Worm (Caenorhabditis elegans) whole organism, L4/young adult: Measurements from ENCODE around the gene lfi-1.

Experiments
- W03F9.2 ChIP-seq: fragments of 150-350 bp; optimal IDR thresholded peaks from 2 replicates; lab custom pipeline; 2014; ENCODE audit warnings: missing biosample characterization, missing genetic modification characterization
- dao-5 ChIP-seq: sonication (generic microtip); optimal IDR thresholded peaks from 2 replicates; lab custom pipeline; 2016; ENCODE audit warnings: missing genotype, missing genetic modification characterization, moderate library complexity, missing compliant biosample characterization
- him-1 ChIP-seq: sonication (generic microtip); optimal IDR thresholded peaks from 2 replicates; lab custom pipeline; 2016; ENCODE audit warnings: missing genotype, missing genetic modification reagents, missing genetic modification characterization, missing compliant biosample characterization

ce11 chrX:4929657-4930056 lies 47.0 kb upstream of the lfi-1 start, which contains the start of gene mct-4:
- TF ChIP-seq him-1 (tag; lab: Kevin White, UChicago) (no peak), W03F9.2 (tag; lab: Kevin White, UChicago) (no peak), dao-5 (no peak)
